Fruit fly (Drosophila melanogaster): ENCODE data around the gene Cdk5alpha.

Gene Cdk5alpha

DNA sequence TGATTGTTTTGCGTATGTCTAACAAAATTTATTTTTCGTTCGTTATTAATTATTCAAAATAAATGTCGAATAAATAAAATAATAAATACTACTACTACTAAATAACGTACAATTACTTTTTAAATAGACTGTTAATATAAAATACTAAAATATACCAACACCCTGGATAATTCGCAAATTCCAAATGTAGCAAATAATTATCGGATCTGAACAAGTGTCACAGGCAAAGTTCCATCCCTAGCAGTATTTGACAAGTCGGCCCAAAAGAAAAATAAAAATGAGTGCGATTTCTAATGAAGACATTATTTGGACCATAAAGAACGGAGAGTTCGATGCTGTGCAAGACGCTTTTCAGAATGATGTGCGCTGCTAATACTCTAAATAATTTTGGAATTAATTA, 30.6 kb upstream of the Cdk5alpha start, which contains the start of gene CG31715:
Gene CG31715, plus strand, starts transcription at position 212 of the 400 bp plus-strand sequence.
- TF ChIP-seq rn (GFP tag; IDR thresholded peaks at IDR 0.05) = no peak
- peak; percentile 6 for TF ChIP-seq CG15710 (tag; optimal IDR thresholded peaks at IDR 0.05)
- TF ChIP-seq Snoo (tag; optimal IDR thresholded peaks at IDR 0.05) = peak; percentile 13
- peak; percentile 4 for TF ChIP-seq CG9948 (tag; optimal IDR thresholded peaks at IDR 0.05)
- TF ChIP-seq CG17806 (tag; optimal IDR thresholded peaks at IDR 0.05) = peak; percentile 7

DNA sequence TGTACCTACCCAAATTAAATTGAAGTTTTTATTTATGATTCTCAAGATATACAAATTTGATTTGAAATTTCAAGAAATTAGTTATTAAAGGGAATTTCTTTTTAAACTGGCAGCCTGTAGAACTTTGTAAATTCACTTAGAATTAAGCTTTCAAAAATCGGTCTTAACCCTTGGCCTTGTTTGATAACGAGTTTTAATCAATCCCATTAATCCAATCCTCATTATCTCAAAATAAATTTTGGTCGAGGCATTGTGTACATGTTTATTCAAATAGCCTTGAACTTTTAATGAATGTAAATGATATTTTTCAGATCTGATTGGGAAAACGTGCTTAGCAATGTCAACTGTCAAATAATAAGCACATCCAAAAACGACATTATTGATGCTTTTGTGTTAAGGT, 29.1 kb upstream of the Cdk5alpha start:
- TF ChIP-seq CG14655 (GFP tag; optimal IDR thresholded peaks at IDR 0.05) (no peak), CG15710 (tag; optimal IDR thresholded peaks at IDR 0.05) (no peak), Pif1A (GFP tag; optimal IDR thresholded peaks at IDR 0.05) (no peak), Pif1B (GFP tag; optimal IDR thresholded peaks at IDR 0.05) (no peak), EcR (GFP tag; optimal IDR thresholded peaks at IDR 0.05) (no peak), CG17806 (tag; optimal IDR thresholded peaks at IDR 0.05) (no peak), CG34367 (tag; optimal IDR thresholded peaks at IDR 0.05) (no peak), CG9948 (tag; optimal IDR thresholded peaks at IDR 0.05) (no peak), CG8301 (tag; optimal IDR thresholded peaks at IDR 0.05) (no peak)

dm6 chr2L:10339212-10339721, 28.5 kb upstream of the Cdk5alpha start, which contains the start of gene SamDC:
Gene SamDC (plus strand): TSS chr2L:10339457.
- TF ChIP-seq fd96Ca (GFP tag; IDR thresholded peaks at IDR 0.05) = no peak
- TF ChIP-seq CG8301 (tag; optimal IDR thresholded peaks at IDR 0.05) = no peak
- TF ChIP-seq CG12605 (GFP tag; IDR thresholded peaks at IDR 0.05) = 0 out of 2 replicates have a peak, but pooled peaks have one; percentile 23
- TF ChIP-seq CG17806 (tag; optimal IDR thresholded peaks at IDR 0.05) = no peak
- TF ChIP-seq CG15710 (tag; optimal IDR thresholded peaks at IDR 0.05) = peak; percentile 36
- peak; percentile 19 for TF ChIP-seq Pif1A (GFP tag; optimal IDR thresholded peaks at IDR 0.05)
- no peak for TF ChIP-seq CG4496 (GFP tag; IDR thresholded peaks at IDR 0.05)
- no peak for TF ChIP-seq Pif1B (GFP tag; optimal IDR thresholded peaks at IDR 0.05)
- no peak for TF ChIP-seq CG10348 (GFP tag; IDR thresholded peaks at IDR 0.05)
- TF ChIP-seq Snoo (tag; optimal IDR thresholded peaks at IDR 0.05) = peak; percentile 25
- no peak for TF ChIP-seq D1 (tag; optimal IDR thresholded peaks at IDR 0.05)
- TF ChIP-seq CG9948 (tag; optimal IDR thresholded peaks at IDR 0.05) = peak; percentile 3
- TF ChIP-seq EcR (GFP tag; optimal IDR thresholded peaks at IDR 0.05) = no peak
- no peak for TF ChIP-seq gl (tag; optimal IDR thresholded peaks at IDR 0.05)
- TF ChIP-seq CG34367 (tag; optimal IDR thresholded peaks at IDR 0.05) = no peak
- TF ChIP-seq Ets98B (GFP tag; IDR thresholded peaks at IDR 0.05) = peak; percentile 36; the same call in 1 of the 2 replicates
- TF ChIP-seq CG32121 (GFP tag; IDR thresholded peaks at IDR 0.05) = peak; percentile 11; the same call in 1 of the 2 replicates
- TF ChIP-seq CG8159 (tag; optimal IDR thresholded peaks at IDR 0.05) = peak; percentile 39
- no peak for TF ChIP-seq CG13204 (GFP tag; optimal IDR thresholded peaks at IDR 0.05)
- no peak for TF ChIP-seq CG14655 (GFP tag; optimal IDR thresholded peaks at IDR 0.05)

DNA sequence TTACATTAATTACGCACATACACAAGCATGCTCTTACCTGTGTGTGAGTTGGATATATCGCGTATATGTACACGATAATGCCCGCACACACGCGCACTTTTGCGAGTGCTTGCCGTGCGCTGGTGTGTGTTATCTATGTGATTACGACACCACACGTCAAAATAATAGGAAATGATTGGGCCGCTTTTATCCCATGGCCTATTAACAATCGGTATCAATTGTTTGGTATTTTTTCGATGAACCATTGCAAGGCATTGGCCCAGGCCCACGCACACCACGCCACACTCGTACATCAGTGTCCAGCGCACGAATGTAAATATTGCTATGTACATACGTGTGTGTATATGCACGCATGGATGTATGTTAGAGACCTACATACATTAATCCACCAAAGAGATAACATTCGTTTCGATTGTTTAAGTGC, 24.1 kb upstream of the Cdk5alpha start:
- TF ChIP-seq CG9948 (tag; optimal IDR thresholded peaks at IDR 0.05) (peak; percentile 5), CG4496 (GFP tag; IDR thresholded peaks at IDR 0.05) (no peak), EcR (GFP tag; optimal IDR thresholded peaks at IDR 0.05) (peak; percentile 84), CG15710 (tag; optimal IDR thresholded peaks at IDR 0.05) (peak; percentile 14), Ets98B (GFP tag; IDR thresholded peaks at IDR 0.05) (peak; percentile 64; the same call in 1 of the 2 replicates), Snoo (tag; optimal IDR thresholded peaks at IDR 0.05) (peak; percentile 30), D1 (tag; optimal IDR thresholded peaks at IDR 0.05) (no peak), fd96Ca (GFP tag; IDR thresholded peaks at IDR 0.05) (no peak), CG12605 (GFP tag; IDR thresholded peaks at IDR 0.05) (no peak), rn (GFP tag; IDR thresholded peaks at IDR 0.05) (no peak), CG8159 (tag; optimal IDR thresholded peaks at IDR 0.05) (no peak), CG8301 (tag; optimal IDR thresholded peaks at IDR 0.05) (peak; percentile 21), gl (tag; optimal IDR thresholded peaks at IDR 0.05) (peak; percentile 28), CG13204 (GFP tag; optimal IDR thresholded peaks at IDR 0.05) (no peak), CG17806 (tag; optimal IDR thresholded peaks at IDR 0.05) (peak; percentile 28), CG34367 (tag; optimal IDR thresholded peaks at IDR 0.05) (peak; percentile 48), CG10348 (GFP tag; IDR thresholded peaks at IDR 0.05) (no peak), CG32121 (GFP tag; IDR thresholded peaks at IDR 0.05) (peak; percentile 51; the same call in 1 of the 2 replicates), CG14655 (GFP tag; optimal IDR thresholded peaks at IDR 0.05) (no peak), Pif1A (GFP tag; optimal IDR thresholded peaks at IDR 0.05) (no peak), Pif1B (GFP tag; optimal IDR thresholded peaks at IDR 0.05) (peak; percentile 63)

DNA sequence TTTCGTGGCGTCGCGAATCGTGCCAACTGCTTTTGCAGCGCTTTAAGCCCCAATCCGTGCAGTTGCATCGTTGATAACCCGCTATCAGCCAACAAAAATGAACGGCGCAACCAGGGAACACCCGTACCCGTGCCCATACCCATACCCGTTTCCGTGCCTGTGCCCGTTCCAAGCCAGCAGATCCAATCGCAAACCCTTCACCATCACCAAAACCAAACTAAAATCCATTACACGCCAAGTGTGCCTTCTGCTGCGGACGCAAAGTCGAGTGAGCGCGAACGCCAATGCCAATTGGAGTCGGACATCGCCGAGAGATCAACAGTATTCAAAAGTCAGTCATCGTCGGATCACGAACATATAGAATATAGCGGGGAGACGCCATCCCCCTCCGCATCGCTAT, 23.5 kb upstream of the Cdk5alpha start:
- TF ChIP-seq CG8159 (tag; optimal IDR thresholded peaks at IDR 0.05) = no peak
- no peak for TF ChIP-seq Ets98B (GFP tag; IDR thresholded peaks at IDR 0.05)
- TF ChIP-seq gl (tag; optimal IDR thresholded peaks at IDR 0.05) = no peak
- no peak for TF ChIP-seq Snoo (tag; optimal IDR thresholded peaks at IDR 0.05)
- TF ChIP-seq fd96Ca (GFP tag; IDR thresholded peaks at IDR 0.05) = no peak
- no peak for TF ChIP-seq CG15710 (tag; optimal IDR thresholded peaks at IDR 0.05)
- TF ChIP-seq D1 (tag; optimal IDR thresholded peaks at IDR 0.05) = no peak
- no peak for TF ChIP-seq Pif1A (GFP tag; optimal IDR thresholded peaks at IDR 0.05)
- TF ChIP-seq CG14655 (GFP tag; optimal IDR thresholded peaks at IDR 0.05) = no peak
- TF ChIP-seq CG34367 (tag; optimal IDR thresholded peaks at IDR 0.05) = no peak
- TF ChIP-seq CG32121 (GFP tag; IDR thresholded peaks at IDR 0.05) = no peak
- TF ChIP-seq CG17806 (tag; optimal IDR thresholded peaks at IDR 0.05) = no peak
- TF ChIP-seq CG12605 (GFP tag; IDR thresholded peaks at IDR 0.05) = no peak
- TF ChIP-seq rn (GFP tag; IDR thresholded peaks at IDR 0.05) = no peak
- no peak for TF ChIP-seq CG10348 (GFP tag; IDR thresholded peaks at IDR 0.05)
